Fruit fly (Drosophila melanogaster) whole organism, embryonic: Measurements from ENCODE around the gene CG13096.

Experiments used
- Atf-2 ChIP-seq: fragments of 200-800 bp; sonication (Bioruptor generic); optimal IDR thresholded peaks from 2 replicates; lab custom pipeline; 2016; ENCODE audit warnings: missing biosample characterization, missing genetic modification characterization
- Bdp1 ChIP-seq: fragments of 200-800 bp; sonication (Bioruptor generic); optimal IDR thresholded peaks from 3 replicates; lab custom pipeline; 2016; ENCODE audit warnings: missing biosample characterization, missing genetic modification characterization
- CG10147 ChIP-seq: fragments of 200-800 bp; sonication (Bioruptor generic); optimal IDR thresholded peaks from 2 replicates; lab custom pipeline; 2019; ENCODE audit warnings: missing biosample characterization, mild to moderate bottlenecking, missing genetic modification characterization, moderate library complexity
- CG10209 ChIP-seq: fragments of 200-800 bp; sonication (Bioruptor generic); optimal IDR thresholded peaks from 3 replicates; lab custom pipeline; 2017; ENCODE audit warnings: missing biosample characterization, mild to moderate bottlenecking, missing genetic modification characterization, missing genetic modification reagents
- CG11085 ChIP-seq: fragments of 200-800 bp; sonication (Bioruptor generic); IDR thresholded peaks from 2 replicates; pipeline ENCODE4 v1.3.6; 2022; ENCODE audit warnings: missing biosample characterization, missing genetic modification characterization
- CG13894 ChIP-seq: fragments of 200-800 bp; sonication (Bioruptor generic); optimal IDR thresholded peaks from 3 replicates; lab custom pipeline; 2018; ENCODE audit warnings: missing biosample characterization, mild to moderate bottlenecking, missing genetic modification characterization, moderate library complexity
- CG15073 ChIP-seq: fragments of 200-800 bp; sonication (Bioruptor generic); optimal IDR thresholded peaks from 2 replicates; lab custom pipeline; 2016; ENCODE audit warnings: missing biosample characterization, missing genetic modification characterization
- CG1602 ChIP-seq: fragments of 200-800 bp; sonication (Bioruptor generic); optimal IDR thresholded peaks from 3 replicates; lab custom pipeline; 2016; ENCODE audit warnings: missing biosample characterization, missing genetic modification characterization
- CG16779 ChIP-seq: fragments of 200-800 bp; sonication (Bioruptor generic); IDR thresholded peaks from 2 replicates; pipeline ENCODE4 v1.3.6; 2022; ENCODE audit warnings: missing biosample characterization, missing genetic modification characterization
- CG17328 ChIP-seq: fragments of 200-800 bp; sonication (Bioruptor generic); IDR thresholded peaks from 2 replicates; pipeline ENCODE4 v1.3.6; 2022; ENCODE audit warnings: missing biosample characterization, missing genetic modification characterization
- CG17802 ChIP-seq: fragments of 200-800 bp; sonication (Bioruptor generic); optimal IDR thresholded peaks from 2 replicates; lab custom pipeline; 2018; ENCODE audit warnings: missing biosample characterization, mild to moderate bottlenecking, missing genetic modification characterization, moderate library complexity
- CG18599 ChIP-seq: fragments of 200-800 bp; sonication (Bioruptor generic); optimal IDR thresholded peaks from 3 replicates; lab custom pipeline; 2017; ENCODE audit warnings: missing biosample characterization, missing genetic modification characterization, mild to moderate bottlenecking, moderate library complexity, missing genetic modification reagents
- CG31365 ChIP-seq: fragments of 200-800 bp; sonication (Bioruptor generic); optimal IDR thresholded peaks from 2 replicates; lab custom pipeline; 2018; ENCODE audit warnings: missing biosample characterization, mild to moderate bottlenecking, missing genetic modification characterization
- CG3163 ChIP-seq: fragments of 200-800 bp; sonication (Bioruptor generic); optimal IDR thresholded peaks from 3 replicates; lab custom pipeline; 2016; ENCODE audit warnings: missing biosample characterization, missing genetic modification characterization
- CG33557 ChIP-seq: fragments of 200-800 bp; sonication (Bioruptor generic); optimal IDR thresholded peaks from 2 replicates; lab custom pipeline; 2019; ENCODE audit warnings: missing biosample characterization, mild to moderate bottlenecking, missing genetic modification characterization, moderate library complexity
- CG3726 ChIP-seq: fragments of 200-800 bp; sonication (Bioruptor generic); IDR thresholded peaks from 3 replicates; pipeline ENCODE4, ENCODE4 v1.3.6; 2022; ENCODE audit warnings: missing biosample characterization, missing genetic modification characterization
- CG4730 ChIP-seq: fragments of 200-800 bp; sonication (Bioruptor generic); IDR thresholded peaks from 2 replicates; pipeline ENCODE4 v1.3.6; 2022; ENCODE audit warnings: missing biosample characterization, missing genetic modification characterization
- CG6791 ChIP-seq: fragments of 200-800 bp; sonication (Bioruptor generic); IDR thresholded peaks from 3 replicates; pipeline ENCODE4 v1.3.6; 2022; ENCODE audit warnings: missing biosample characterization, missing genetic modification characterization; ENCODE audit not compliant: partially characterized antibody
- CG7271 ChIP-seq: fragments of 200-800 bp; sonication (Bioruptor generic); optimal IDR thresholded peaks from 2 replicates; lab custom pipeline; 2018; ENCODE audit warnings: missing biosample characterization, mild to moderate bottlenecking, missing genetic modification characterization, moderate library complexity
- CG7357 ChIP-seq: fragments of 200-800 bp; sonication (Bioruptor generic); IDR thresholded peaks from 3 replicates; pipeline ENCODE4 v1.3.6; 2022; ENCODE audit warnings: missing biosample characterization, missing genetic modification characterization
- CG7987 ChIP-seq: fragments of 200-800 bp; sonication (Bioruptor generic); optimal IDR thresholded peaks from 2 replicates; lab custom pipeline; 2018; ENCODE audit warnings: missing biosample characterization, mild to moderate bottlenecking, missing genetic modification characterization, moderate library complexity
- CG8924 ChIP-seq: fragments of 200-800 bp; optimal IDR thresholded peaks from 3 replicates; lab custom pipeline; 2019; ENCODE audit warnings: missing biosample characterization, mild to moderate bottlenecking, missing genetic modification characterization, moderate library complexity
- Camta ChIP-seq: fragments of 200-800 bp; sonication (Bioruptor generic); optimal IDR thresholded peaks from 2 replicates; lab custom pipeline; 2016; ENCODE audit warnings: missing biosample characterization, missing genetic modification characterization
- CrebB ChIP-seq: fragments of 200-800 bp; sonication (Bioruptor generic); optimal IDR thresholded peaks from 3 replicates; lab custom pipeline; 2018; ENCODE audit warnings: missing biosample characterization, mild to moderate bottlenecking, missing genetic modification characterization
- Deaf1 ChIP-seq: fragments of 200-800 bp; optimal IDR thresholded peaks from 3 replicates; lab custom pipeline; 2019; ENCODE audit warnings: missing biosample characterization, mild to moderate bottlenecking, missing genetic modification characterization, moderate library complexity
- Dip3 ChIP-seq: fragments of 200-800 bp; sonication (Bioruptor generic); optimal IDR thresholded peaks from 3 replicates; lab custom pipeline; 2016; ENCODE audit warnings: missing biosample characterization, missing genetic modification characterization
- HmgZ ChIP-seq: fragments of 200-800 bp; sonication (Bioruptor generic); optimal IDR thresholded peaks from 2 replicates; lab custom pipeline; 2018; ENCODE audit warnings: missing biosample characterization, mild to moderate bottlenecking, missing genetic modification characterization
- Hr39 ChIP-seq: fragments of >200 bp; optimal IDR thresholded peaks from 2 replicates; lab custom pipeline; 2017
- Lhr ChIP-seq: fragments of 200-800 bp; sonication (Bioruptor generic); optimal IDR thresholded peaks from 3 replicates; lab custom pipeline; 2017; ENCODE audit warnings: mild to moderate bottlenecking, missing biosample characterization, missing genetic modification reagents, missing genetic modification characterization
- MBD-R2 ChIP-seq: fragments of 200-800 bp; sonication (Bioruptor generic); IDR thresholded peaks from 2 replicates; pipeline ENCODE4 v1.3.6; 2022; ENCODE audit warnings: missing biosample characterization, missing genetic modification characterization
- Max ChIP-seq: fragments of 200-800 bp; sonication (Bioruptor generic); optimal IDR thresholded peaks from 2 replicates; lab custom pipeline; 2016; ENCODE audit warnings: missing biosample characterization, mild to moderate bottlenecking, missing genetic modification characterization
- Nf-YA ChIP-seq: fragments of 200-800 bp; sonication (Bioruptor generic); IDR thresholded peaks from 2 replicates; pipeline ENCODE4 v1.3.6; 2022; ENCODE audit warnings: missing biosample characterization, missing genetic modification characterization
- Nf-YB ChIP-seq: fragments of 200-800 bp; sonication (Bioruptor generic); optimal IDR thresholded peaks from 3 replicates; lab custom pipeline; 2019; ENCODE audit warnings: missing biosample characterization, mild to moderate bottlenecking, missing genetic modification characterization, moderate library complexity
- Xrp1 ChIP-seq: fragments of 200-800 bp; sonication (Bioruptor generic); IDR thresholded peaks from 2 replicates; pipeline ENCODE4 v1.3.6; 2022; ENCODE audit warnings: missing biosample characterization, missing genetic modification characterization
- br ChIP-seq: fragments of >200 bp; optimal IDR thresholded peaks from 2 replicates; lab custom pipeline; 2017
- crp ChIP-seq, 2 experiments: fragments of 200-800 bp; sonication (Bioruptor generic); optimal IDR thresholded peaks; 2 replicates in 1 of 2; 3 replicates in 1 of 2; lab custom pipeline; 2017; ENCODE audit warnings: missing biosample characterization in 2 of 2, missing genetic modification characterization in 2 of 2, mild to moderate bottlenecking in 1 of 2, moderate library complexity in 1 of 2
- da ChIP-seq: fragments of 200-800 bp; sonication (Bioruptor generic); optimal IDR thresholded peaks from 2 replicates; lab custom pipeline; 2016; ENCODE audit warnings: missing biosample characterization, missing genetic modification characterization
- disco-r ChIP-seq: fragments of 200-800 bp; sonication (Bioruptor generic); optimal IDR thresholded peaks from 2 replicates; lab custom pipeline; 2016; ENCODE audit warnings: missing biosample characterization, missing genetic modification characterization
- eve ChIP-seq, 2 experiments: fragments of >200 bp; optimal IDR thresholded peaks; 2 replicates each; lab custom pipeline; 2017; ENCODE audit warnings: missing biosample characterization in 2 of 2, missing genetic modification characterization in 2 of 2
- fu2 ChIP-seq: fragments of 200-800 bp; sonication (Bioruptor generic); optimal IDR thresholded peaks from 2 replicates; lab custom pipeline; 2016; ENCODE audit warnings: missing biosample characterization, missing genetic modification characterization
- gt ChIP-seq: fragments of 200-800 bp; sonication (Bioruptor generic); IDR thresholded peaks from 2 replicates; pipeline ENCODE4 v1.3.6; 2022; ENCODE audit warnings: missing biosample characterization, missing genetic modification characterization
- insv ChIP-seq, 2 experiments: fragments of 200-800 bp; sonication (Bioruptor generic); optimal IDR thresholded peaks; 3 replicates each; lab custom pipeline; 2016 to 2018; ENCODE audit warnings: missing biosample characterization in 2 of 2, missing genetic modification characterization in 2 of 2
- lola ChIP-seq, 3 experiments: fragments of >200 bp in 2 of 3; fragments of 200-800 bp in 1 of 3; sonication (Bioruptor generic) in 1 of 3; optimal IDR thresholded peaks; 2 replicates each; lab custom pipeline; 2017 to 2019; ENCODE audit warnings: missing biosample characterization in 3 of 3, missing genetic modification characterization in 3 of 3, mild to moderate bottlenecking in 1 of 3, moderate library complexity in 1 of 3
- nau ChIP-seq: fragments of 200-800 bp; sonication (Bioruptor generic); optimal IDR thresholded peaks from 3 replicates; lab custom pipeline; 2017; ENCODE audit warnings: missing biosample characterization, mild to moderate bottlenecking, missing genetic modification characterization, missing genetic modification reagents
- nmo ChIP-seq: fragments of 200-800 bp; sonication (Bioruptor generic); optimal IDR thresholded peaks from 2 replicates; lab custom pipeline; 2018; ENCODE audit warnings: missing biosample characterization, mild to moderate bottlenecking, missing genetic modification characterization, moderate library complexity
- ro ChIP-seq: fragments of 200-800 bp; sonication (Bioruptor generic); IDR thresholded peaks from 2 replicates; pipeline ENCODE4 v1.3.6; 2022; ENCODE audit warnings: missing biosample characterization, missing genetic modification characterization
- sens-2 ChIP-seq: fragments of 200-800 bp; sonication (Bioruptor generic); IDR thresholded peaks from 2 replicates; pipeline ENCODE4 v1.3.6; 2022; ENCODE audit warnings: missing biosample characterization, missing genetic modification characterization
- sima ChIP-seq: fragments of 200-800 bp; sonication (Bioruptor generic); optimal IDR thresholded peaks from 2 replicates; lab custom pipeline; 2016; ENCODE audit warnings: missing biosample characterization, missing genetic modification characterization
- sob ChIP-seq: fragments of 200-800 bp; sonication (Bioruptor generic); IDR thresholded peaks from 2 replicates; pipeline ENCODE4 v1.3.6; 2022; ENCODE audit warnings: missing biosample characterization, missing genetic modification characterization
- sqz ChIP-seq: fragments of 200-800 bp; sonication (Bioruptor generic); optimal IDR thresholded peaks from 3 replicates; lab custom pipeline; 2018; ENCODE audit warnings: missing biosample characterization, mild to moderate bottlenecking, missing genetic modification characterization
- unc-4 ChIP-seq: fragments of 200-800 bp; sonication (Bioruptor generic); IDR thresholded peaks from 2 replicates; pipeline ENCODE4 v1.3.6; 2022; ENCODE audit warnings: missing biosample characterization, missing genetic modification characterization; ENCODE audit not compliant: partially characterized antibody
- usp ChIP-seq: fragments of >200 bp; optimal IDR thresholded peaks from 2 replicates; lab custom pipeline; 2017; ENCODE audit warnings: missing biosample characterization, missing genetic modification characterization

The CG13096 gene

DNA sequence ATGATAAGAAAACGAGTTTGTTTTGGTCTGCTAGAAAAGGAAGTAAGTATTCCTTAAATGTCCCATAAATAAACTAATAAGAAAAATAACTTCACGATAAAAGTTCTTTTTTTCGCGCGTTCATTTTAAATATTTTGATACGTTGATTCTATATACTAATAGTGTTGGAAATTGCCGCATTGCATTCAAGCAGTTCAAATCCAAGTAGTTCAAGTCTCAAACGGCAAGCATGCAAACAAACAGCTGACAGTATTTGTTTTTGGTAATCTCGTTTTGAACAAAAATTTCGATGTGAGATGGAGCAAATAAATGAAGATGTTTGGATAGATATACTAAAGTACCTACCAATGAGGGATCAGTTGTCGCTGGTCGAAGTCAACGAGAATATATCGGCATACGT lies 22.9 kb downstream of the CG13096 start, which contains the start of gene CG13088 (continued):
- TF ChIP-seq Max (GFP tag; lab: Kevin White, UChicago) (no peak), CG16779 (GFP tag; lab: Robert Waterston, UW) (no peak), CG31365 (tag; lab: Kevin White, UChicago) (peak; percentile 99), ro (GFP tag; lab: Robert Waterston, UW) (no peak), sqz (GFP tag; lab: Kevin White, UChicago) (no peak), usp (GFP tag; lab: Kevin White, UChicago) (no peak), sima (no peak), lola (GFP tag; optimal IDR thresholded peaks at IDR 0.05; lab: Kevin White, UChicago) (no peak), CG3726 (GFP tag; lab: Robert Waterston, UW) (no peak), da (GFP tag; lab: Kevin White, UChicago) (no peak), CG13894 (tag; lab: Kevin White, UChicago) (no peak), CG15073 (GFP tag; lab: Kevin White, UChicago) (no peak), HmgZ (tag; lab: Kevin White, UChicago) (peak; percentile 82), CG10209 (GFP tag; lab: Kevin White, UChicago) (no peak), CG18599 (GFP tag; lab: Kevin White, UChicago) (no peak), disco-r (GFP tag; lab: Kevin White, UChicago) (no peak), br (lab: Kevin White, UChicago) (no peak), Nf-YB (no peak), CG7987 (GFP tag; lab: Kevin White, UChicago) (peak; percentile 36), sens-2 (no peak), CG8924 (tag; lab: Kevin White, UChicago) (no peak), Lhr (peak; percentile 25), Deaf1 (tag; lab: Kevin White, UChicago) (no peak), CG3163 (GFP tag; lab: Kevin White, UChicago) (peak; percentile 27), Atf-2 (GFP tag; lab: Kevin White, UChicago) (no peak), unc-4 (GFP tag; lab: Robert Waterston, UW) (no peak), Dip3 (GFP tag; lab: Kevin White, UChicago) (peak; percentile 51), nau (GFP tag; lab: Kevin White, UChicago) (no peak), CrebB (tag; lab: Kevin White, UChicago) (no peak), nmo (peak; percentile 41), CG1602 (GFP tag; lab: Kevin White, UChicago) (peak; percentile 6), Xrp1 (GFP tag; lab: Robert Waterston, UW) (peak; percentile 64), MBD-R2 (peak; percentile 94), sob (GFP tag; lab: Robert Waterston, UW) (peak; percentile 68), CG17802 (tag; lab: Kevin White, UChicago) (peak; percentile 33), eve (GFP tag; optimal IDR thresholded peaks at IDR 0.05; lab: Kevin White, UChicago) (no peak), insv (GFP tag; optimal IDR thresholded peaks at IDR 0.05; lab: Kevin White, UChicago) (no peak), crp (GFP tag; optimal IDR thresholded peaks at IDR 0.05; lab: Kevin White, UChicago) (peak; percentile 69 to 95), CG10147 (GFP tag; lab: Kevin White, UChicago) (no peak), Hr39 (lab: Kevin White, UChicago) (no peak), Bdp1 (GFP tag; lab: Kevin White, UChicago) (peak; percentile 77), CG7357 (GFP tag; lab: Robert Waterston, UW) (no peak), Nf-YA (GFP tag; lab: Robert Waterston, UW) (no peak), fu2 (GFP tag; lab: Kevin White, UChicago) (peak; percentile 38), CG7271 (no peak), CG11085 (GFP tag; lab: Robert Waterston, UW) (no peak), Camta (GFP tag; lab: Kevin White, UChicago) (peak; percentile 19), CG17328 (GFP tag; lab: Robert Waterston, UW) (no peak), CG4730 (GFP tag; lab: Robert Waterston, UW) (no peak), CG6791 (GFP tag; lab: Robert Waterston, UW) (no peak), CG33557 (GFP tag; lab: Kevin White, UChicago) (no peak), gt (GFP tag; lab: Robert Waterston, UW) (no peak)
